Worm (Caenorhabditis elegans) whole organism, L3 larva: ENCODE data around the gene F35E8.2.

Source experiments
- ZK546.5 ChIP-seq: sonication (generic microtip); optimal IDR thresholded peaks from 2 replicates; lab custom pipeline; 2017; ENCODE audit warnings: missing biosample characterization, missing genetic modification characterization
- ama-1 ChIP-seq: fragments of 150-350 bp; optimal IDR thresholded peaks from 2 replicates; lab custom pipeline; 2018
- ceh-16 ChIP-seq: sonication (generic microtip); optimal IDR thresholded peaks from 2 replicates; lab custom pipeline; 2017; ENCODE audit warnings: missing biosample characterization, missing genetic modification characterization
- ceh-28 ChIP-seq: fragments of 150-350 bp; optimal IDR thresholded peaks from 2 replicates; lab custom pipeline; 2014; ENCODE audit warnings: missing biosample characterization, missing genetic modification reagents, missing genetic modification characterization
- ceh-82 ChIP-seq: fragments of 150-350 bp; optimal IDR thresholded peaks from 2 replicates; lab custom pipeline; 2014; ENCODE audit warnings: missing biosample characterization, missing genetic modification characterization
- daf-12 ChIP-seq: fragments of 150-350 bp; optimal IDR thresholded peaks from 2 replicates; lab custom pipeline; 2014; ENCODE audit warnings: missing biosample characterization, missing genetic modification reagents, missing genetic modification characterization
- egl-27 ChIP-seq: sonication (generic microtip); optimal IDR thresholded peaks from 4 replicates; lab custom pipeline; 2017; ENCODE audit warnings: missing biosample characterization, missing genetic modification reagents, missing genetic modification characterization
- egl-5 ChIP-seq: fragments of 150-350 bp; optimal IDR thresholded peaks from 2 replicates; lab custom pipeline; 2017; ENCODE audit warnings: missing biosample characterization, missing genetic modification reagents, missing genetic modification characterization, inconsistent platforms
- elt-2 ChIP-seq: sonication (generic microtip); optimal IDR thresholded peaks from 2 replicates; lab custom pipeline; 2016; ENCODE audit warnings: missing genetic modification reagents, mild to moderate bottlenecking, missing genetic modification characterization, missing compliant biosample characterization
- elt-3 ChIP-seq, 3 experiments: fragments of 150-350 bp in 1 of 3; sonication (generic microtip) in 2 of 3; optimal IDR thresholded peaks; 2 replicates in 2 of 3; 4 replicates in 1 of 3; lab custom pipeline; 2014 to 2017; ENCODE audit warnings: missing biosample characterization in 3 of 3, missing genetic modification characterization in 3 of 3
- eor-1 ChIP-seq, 2 experiments: fragments of 150-350 bp; optimal IDR thresholded peaks; 2 replicates each; lab custom pipeline; 2014 to 2018; ENCODE audit warnings: missing biosample characterization in 2 of 2, missing genetic modification characterization in 2 of 2
- fkh-10 ChIP-seq: sonication (generic microtip); optimal IDR thresholded peaks from 2 replicates; lab custom pipeline; 2017; ENCODE audit warnings: missing biosample characterization, missing genetic modification reagents, missing genetic modification characterization
- fkh-2 ChIP-seq: fragments of 150-350 bp; optimal IDR thresholded peaks from 2 replicates; lab custom pipeline; 2014; ENCODE audit warnings: missing biosample characterization, missing genetic modification reagents, missing genetic modification characterization
- fos-1 ChIP-seq: fragments of 150-350 bp; optimal IDR thresholded peaks from 2 replicates; lab custom pipeline; 2014; ENCODE audit warnings: missing biosample characterization, missing genetic modification characterization
- hmg-11 ChIP-seq: sonication (generic microtip); optimal IDR thresholded peaks from 2 replicates; lab custom pipeline; 2016; ENCODE audit warnings: missing genetic modification characterization, missing compliant biosample characterization
- jun-1 ChIP-seq: fragments of 150-350 bp; optimal IDR thresholded peaks from 2 replicates; lab custom pipeline; 2014; ENCODE audit warnings: missing biosample characterization, missing genetic modification reagents, missing genetic modification characterization
- lin-15B ChIP-seq: fragments of 150-350 bp; optimal IDR thresholded peaks from 2 replicates; lab custom pipeline; 2014; ENCODE audit warnings: missing biosample characterization, missing genetic modification characterization
- lsy-12 ChIP-seq: sonication (generic microtip); optimal IDR thresholded peaks from 2 replicates; lab custom pipeline; 2016; ENCODE audit warnings: mild to moderate bottlenecking, missing genetic modification characterization, missing compliant biosample characterization
- mdl-1 ChIP-seq: fragments of 150-350 bp; optimal IDR thresholded peaks from 2 replicates; lab custom pipeline; 2014; ENCODE audit warnings: missing biosample characterization, missing genetic modification characterization
- mml-1 ChIP-seq: fragments of 150-350 bp; sonication (generic microtip); optimal IDR thresholded peaks from 3 replicates; lab custom pipeline; 2014; ENCODE audit warnings: missing biosample characterization, missing genetic modification characterization
- nfya-1 ChIP-seq: sonication (generic microtip); optimal IDR thresholded peaks from 2 replicates; lab custom pipeline; 2017; ENCODE audit warnings: missing genetic modification characterization, mild to moderate bottlenecking, missing compliant biosample characterization, antibody characterized with exemption, moderate library complexity; ENCODE audit not compliant: insufficient read depth
- nhr-12 ChIP-seq: fragments of 150-350 bp; optimal IDR thresholded peaks from 2 replicates; lab custom pipeline; 2014; ENCODE audit warnings: missing biosample characterization, missing genetic modification characterization
- nhr-23 ChIP-seq: fragments of 150-350 bp; optimal IDR thresholded peaks from 2 replicates; lab custom pipeline; 2014; ENCODE audit warnings: missing biosample characterization, missing genetic modification reagents, missing genetic modification characterization
- nhr-237 ChIP-seq: fragments of 150-350 bp; optimal IDR thresholded peaks from 2 replicates; lab custom pipeline; 2014; ENCODE audit warnings: missing biosample characterization, missing genetic modification characterization
- nhr-25 ChIP-seq: sonication (generic microtip); optimal IDR thresholded peaks from 2 replicates; lab custom pipeline; 2017; ENCODE audit warnings: missing biosample characterization, missing genetic modification characterization
- nhr-28 ChIP-seq: fragments of 150-350 bp; optimal IDR thresholded peaks from 2 replicates; lab custom pipeline; 2014; ENCODE audit warnings: missing biosample characterization, missing genetic modification characterization
- nhr-43 ChIP-seq: sonication (generic microtip); optimal IDR thresholded peaks from 2 replicates; lab custom pipeline; 2016; ENCODE audit warnings: mild to moderate bottlenecking, missing genetic modification characterization, missing compliant biosample characterization; ENCODE audit not compliant: poor library complexity, severe bottlenecking
- nhr-67 ChIP-seq: fragments of 150-350 bp; optimal IDR thresholded peaks from 2 replicates; lab custom pipeline; 2014; ENCODE audit warnings: missing biosample characterization, missing genetic modification characterization
- nhr-76 ChIP-seq: fragments of 150-350 bp; sonication (generic microtip); optimal IDR thresholded peaks from 5 replicates; lab custom pipeline; 2014; ENCODE audit warnings: missing biosample characterization, missing genetic modification characterization
- pha-4 ChIP-seq: fragments of 150-350 bp; optimal IDR thresholded peaks from 2 replicates; lab custom pipeline; 2014; ENCODE audit warnings: missing biosample characterization, missing genetic modification reagents, missing genetic modification characterization
- pqm-1 ChIP-seq: fragments of 150-350 bp; optimal IDR thresholded peaks from 2 replicates; lab custom pipeline; 2017; ENCODE audit warnings: missing biosample characterization, missing genetic modification characterization, inconsistent platforms
- snpc-4 ChIP-seq: fragments of 150-350 bp; optimal IDR thresholded peaks from 2 replicates; lab custom pipeline; 2014; ENCODE audit warnings: missing biosample characterization, missing genetic modification characterization
- unc-39 ChIP-seq: sonication (generic microtip); optimal IDR thresholded peaks from 4 replicates; lab custom pipeline; 2017; ENCODE audit warnings: missing biosample characterization, missing genetic modification characterization
- zag-1 ChIP-seq: fragments of 150-350 bp; optimal IDR thresholded peaks from 2 replicates; lab custom pipeline; 2014; ENCODE audit warnings: missing biosample characterization, missing genetic modification characterization

The F35E8.2 gene

DNA sequence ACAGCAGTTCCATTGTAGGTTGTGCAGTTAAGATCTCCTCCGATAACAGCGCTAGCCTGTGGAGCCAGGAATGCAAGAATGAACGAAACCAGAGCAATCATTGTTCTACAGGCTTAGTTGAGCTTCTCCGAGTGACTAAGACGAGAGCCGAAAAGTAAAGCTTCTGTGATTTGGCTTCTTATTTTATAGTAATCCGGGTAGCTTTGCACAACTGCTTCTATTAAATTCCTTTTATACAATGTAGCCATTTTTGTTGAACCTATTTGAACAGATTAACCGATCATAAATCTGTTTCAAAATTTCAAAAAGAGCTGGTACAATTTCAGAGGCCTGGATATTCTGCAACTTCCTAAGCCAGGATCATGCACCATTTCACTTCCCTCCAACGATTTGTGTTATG lies 12.0 kb downstream of the F35E8.2 start, which contains the start of gene F35E8.9:
TSS of gene F35E8.9 (minus strand) at position 101 of the 400 bp plus-strand sequence.
- TF ChIP-seq fkh-2 = no peak
- no peak for TF ChIP-seq pqm-1 (tag; lab: Kevin White, UChicago)
- TF ChIP-seq jun-1 (tag; lab: Kevin White, UChicago) = no peak
- no peak for TF ChIP-seq ceh-16
- no peak for TF ChIP-seq unc-39
- no peak for TF ChIP-seq lsy-12 (tag; lab: Kevin White, UChicago)
- no peak for TF ChIP-seq hmg-11 (tag; lab: Kevin White, UChicago)
- no peak for TF ChIP-seq fos-1 (tag; lab: Kevin White, UChicago)
- no peak for TF ChIP-seq zag-1 (tag; lab: Kevin White, UChicago)
- no peak for TF ChIP-seq nhr-23
- no peak for TF ChIP-seq snpc-4 (tag; lab: Kevin White, UChicago)
- no peak for TF ChIP-seq nhr-67
- TF ChIP-seq nfya-1 (tag; lab: Kevin White, UChicago) = no peak
- no peak for TF ChIP-seq egl-5
- no peak for TF ChIP-seq egl-27 (tag; lab: Kevin White, UChicago)
- TF ChIP-seq ceh-28 (tag; lab: Kevin White, UChicago) = no peak
- TF ChIP-seq ama-1 (lab: Kevin White, UChicago) = no peak

DNA sequence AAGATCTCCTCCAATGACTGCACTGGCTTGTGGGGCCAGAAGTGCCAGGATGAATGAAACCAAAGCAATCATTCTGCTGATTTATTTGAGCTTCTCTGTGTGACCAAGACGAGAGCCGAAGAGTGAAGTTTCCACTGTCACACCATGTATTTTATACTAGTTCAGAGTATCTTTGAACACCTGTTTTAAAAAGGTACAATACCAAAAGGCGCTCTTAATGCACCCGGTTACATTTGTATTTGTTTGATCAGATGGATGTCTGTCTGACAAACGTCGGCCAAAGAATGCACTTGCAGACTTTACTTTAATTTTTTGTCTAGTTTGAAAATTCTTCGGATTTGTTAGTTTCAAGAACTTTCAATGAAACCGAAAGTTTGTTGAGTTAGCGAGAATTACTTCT lies 14.8 kb downstream of the F35E8.2 start, which contains the start of gene F35E8.10:
TSS of gene F35E8.10 (minus strand) at position 101 of the 400 bp plus-strand sequence.
- TF ChIP-seq elt-2 (tag; lab: Kevin White, UChicago) (no peak), elt-3 (tag; optimal IDR thresholded peaks at IDR 0.05; lab: Kevin White, UChicago) (no peak), snpc-4 (tag; lab: Kevin White, UChicago) (no peak), egl-27 (tag; lab: Kevin White, UChicago) (no peak), zag-1 (tag; lab: Kevin White, UChicago) (no peak), nhr-43 (tag; lab: Kevin White, UChicago) (no peak), ZK546.5 (tag; lab: Kevin White, UChicago) (no peak), eor-1 (tag; optimal IDR thresholded peaks at IDR 0.05; lab: Kevin White, UChicago) (no peak), nhr-23 (no peak), fkh-10 (GFP tag; lab: Kevin White, UChicago) (no peak), mdl-1 (tag; lab: Kevin White, UChicago) (no peak), nhr-67 (no peak), mml-1 (no peak), lsy-12 (tag; lab: Kevin White, UChicago) (no peak), daf-12 (no peak)

DNA sequence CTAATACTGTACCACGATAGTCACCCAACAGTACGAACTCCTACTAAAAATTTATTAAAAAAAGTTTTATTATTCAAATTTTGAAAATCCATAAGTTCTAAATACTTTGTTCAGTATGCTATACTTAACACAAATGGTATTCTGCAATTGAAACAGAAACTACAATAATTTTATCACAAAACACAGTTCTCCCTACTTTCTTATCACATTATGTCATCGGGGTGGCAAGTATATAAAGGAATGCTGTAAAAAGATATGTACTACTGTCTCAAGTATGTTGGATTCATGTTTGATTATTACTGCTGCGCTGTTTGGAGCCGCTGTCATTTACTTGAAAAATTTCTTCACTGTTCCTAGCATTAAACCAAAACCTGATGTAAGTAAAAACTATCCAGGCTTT lies 15.6 kb downstream of the F35E8.2 start, which contains the start of gene cdr-1:
TSS of gene cdr-1 (plus strand) at position 208 of the 400 bp plus-strand sequence.
- no peak for TF ChIP-seq pha-4 (tag; lab: Kevin White, UChicago)
- no peak for TF ChIP-seq nhr-23
- TF ChIP-seq elt-2 (tag; lab: Kevin White, UChicago) = peak; percentile 46
- TF ChIP-seq egl-5 = no peak
- peak; percentile 38 for TF ChIP-seq pqm-1 (tag; lab: Kevin White, UChicago)
- TF ChIP-seq jun-1 (tag; lab: Kevin White, UChicago) = no peak
- TF ChIP-seq eor-1 (tag; optimal IDR thresholded peaks at IDR 0.05; lab: Kevin White, UChicago) = no peak
- TF ChIP-seq nhr-25 (tag; lab: Kevin White, UChicago) = no peak
- TF ChIP-seq lsy-12 (tag; lab: Kevin White, UChicago) = no peak

DNA sequence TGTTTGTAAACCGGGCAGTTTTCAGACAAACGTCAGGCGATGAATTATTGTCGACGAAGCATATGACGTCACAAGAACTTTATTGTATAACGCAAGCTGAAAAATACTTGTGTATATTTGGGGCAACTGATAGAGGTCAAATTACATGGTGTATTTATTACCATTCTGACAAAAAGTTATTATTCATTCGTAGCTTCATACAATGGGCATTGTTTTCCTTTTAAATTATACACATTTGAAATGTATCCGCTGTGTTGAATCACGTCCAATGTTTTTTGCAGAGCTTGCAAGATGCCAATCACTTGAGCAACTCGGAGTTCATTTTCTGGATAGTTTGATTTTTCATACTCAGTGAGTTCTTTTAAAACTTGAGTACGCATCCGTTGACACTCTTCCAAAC lies 17.5 kb downstream of the F35E8.2 start, which contains the start of gene F35E8.13:
TSS of gene F35E8.13 (plus strand) at position 301 of the 400 bp plus-strand sequence.
- TF ChIP-seq nfya-1 (tag; lab: Kevin White, UChicago) = no peak
- TF ChIP-seq nhr-25 (tag; lab: Kevin White, UChicago) = no peak
- TF ChIP-seq pha-4 (tag; lab: Kevin White, UChicago) = no peak
- TF ChIP-seq nhr-237 = no peak
- TF ChIP-seq nhr-12 (tag; lab: Kevin White, UChicago) = no peak
- no peak for TF ChIP-seq mml-1
- TF ChIP-seq zag-1 (tag; lab: Kevin White, UChicago) = no peak
- no peak for TF ChIP-seq nhr-76 (tag; lab: Kevin White, UChicago)
- no peak for TF ChIP-seq ZK546.5 (tag; lab: Kevin White, UChicago)
- TF ChIP-seq mdl-1 (tag; lab: Kevin White, UChicago) = no peak
- TF ChIP-seq ceh-28 (tag; lab: Kevin White, UChicago) = no peak
- no peak for TF ChIP-seq daf-12
- no peak for TF ChIP-seq fkh-2
- TF ChIP-seq ceh-82 (tag; lab: Kevin White, UChicago) = no peak
- no peak for TF ChIP-seq lsy-12 (tag; lab: Kevin White, UChicago)
- TF ChIP-seq nhr-28 = no peak
- no peak for TF ChIP-seq lin-15B (tag; lab: Kevin White, UChicago)
